Fruit fly (Drosophila melanogaster): Measurements from ENCODE around the gene Phf5a.

DNA sequence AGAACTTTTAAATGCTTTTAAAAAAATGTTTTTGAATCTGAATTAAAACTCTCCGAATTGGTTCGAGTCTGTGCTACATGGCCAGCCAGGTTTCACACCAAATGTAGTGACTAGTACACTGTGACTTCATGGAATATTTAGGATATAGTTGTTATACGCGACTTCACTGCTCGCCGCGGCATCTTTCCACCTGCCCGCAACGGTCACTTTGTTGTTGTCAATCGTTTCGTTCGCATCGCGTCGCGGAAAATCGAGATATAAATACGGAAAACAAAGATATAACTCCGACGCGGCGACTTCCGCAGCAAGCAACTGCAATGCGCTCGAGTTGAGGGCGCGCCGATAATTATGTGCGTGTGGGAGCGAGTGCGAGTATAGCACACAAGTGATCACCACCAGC lies 7.8 kb upstream of the Phf5a start, which contains the start of gene CG31637:
- TF ChIP-seq ttk (optimal IDR thresholded peaks at IDR 0.05) (no peak), h (optimal IDR thresholded peaks at IDR 0.05) (no peak), psq (optimal IDR thresholded peaks at IDR 0.05) (no peak), Sin3A (optimal IDR thresholded peaks at IDR 0.05) (no peak), Myc (optimal IDR thresholded peaks at IDR 0.05) (no peak)

All from Kc167 (cell line).